Worm (Caenorhabditis elegans) whole organism, L4 larva: ENCODE measurements around the gene F14E5.2.

Experiments
- D1046.2 ChIP-seq: fragments of 200-800 bp; sonication (Bioruptor generic); IDR thresholded peaks from 2 replicates; pipeline ENCODE4 v1.3.6; 2022; ENCODE audit warnings: missing genetic modification characterization, missing compliant biosample characterization
- F37D6.2 ChIP-seq: sonication (generic microtip); optimal IDR thresholded peaks from 2 replicates; lab custom pipeline; 2016; ENCODE audit warnings: mild to moderate bottlenecking, missing genetic modification characterization, missing compliant biosample characterization
- F44E2.7 ChIP-seq: fragments of 200-800 bp; sonication (Bioruptor generic); IDR thresholded peaks from 2 replicates; pipeline ENCODE4 v2.1.2; 2022; ENCODE audit warnings: missing genetic modification characterization, missing compliant biosample characterization
- F49E8.2 ChIP-seq: sonication (generic microtip); optimal IDR thresholded peaks from 2 replicates; lab custom pipeline; 2016; ENCODE audit warnings: missing compliant biosample characterization, mild to moderate bottlenecking, missing genetic modification characterization, borderline replicate concordance
- T26A8.4 ChIP-seq: fragments of 200-800 bp; sonication (Bioruptor generic); IDR thresholded peaks from 2 replicates; pipeline ENCODE4 v1.3.6; 2022; ENCODE audit warnings: missing genetic modification characterization, missing compliant biosample characterization
- Y48G9A.11 ChIP-seq: fragments of 200-800 bp; sonication (Bioruptor generic); IDR thresholded peaks from 2 replicates; pipeline ENCODE4 v1.3.6; 2022; ENCODE audit warnings: missing genetic modification reagents, missing genetic modification characterization, missing compliant biosample characterization
- arid-1 ChIP-seq: fragments of 200-800 bp; sonication (Bioruptor generic); conservative IDR thresholded peaks from 2 replicates; pipeline ENCODE4 v1.3.6; 2022; ENCODE audit warnings: missing genetic modification reagents, missing genetic modification characterization, missing compliant biosample characterization
- attf-4 ChIP-seq: sonication (generic microtip); optimal IDR thresholded peaks from 3 replicates; lab custom pipeline; 2017; ENCODE audit warnings: missing biosample characterization, missing genetic modification characterization
- ceh-28 ChIP-seq: fragments of 150-350 bp; optimal IDR thresholded peaks from 2 replicates; lab custom pipeline; 2014; ENCODE audit warnings: missing biosample characterization, missing genetic modification reagents, missing genetic modification characterization
- ceh-44 ChIP-seq: fragments of 200-800 bp; sonication (Bioruptor generic); IDR thresholded peaks from 2 replicates; pipeline ENCODE4 v1.3.6; 2022; ENCODE audit warnings: missing genetic modification reagents, missing genetic modification characterization, missing compliant biosample characterization
- ces-1 ChIP-seq: fragments of 150-350 bp; sonication (generic microtip); optimal IDR thresholded peaks from 4 replicates; lab custom pipeline; 2014; ENCODE audit warnings: missing biosample characterization, missing genetic modification reagents, missing genetic modification characterization
- cey-2 ChIP-seq: sonication (generic microtip); optimal IDR thresholded peaks from 3 replicates; lab custom pipeline; 2017; ENCODE audit warnings: missing genetic modification characterization, mild to moderate bottlenecking, missing compliant biosample characterization, antibody characterized with exemption, borderline replicate concordance; ENCODE audit not compliant: insufficient read depth
- ctbp-1 ChIP-seq: fragments of 200-800 bp; sonication (Bioruptor generic); IDR thresholded peaks from 2 replicates; pipeline ENCODE4 v1.3.6; 2022; ENCODE audit warnings: missing genetic modification reagents, missing genetic modification characterization, missing compliant biosample characterization
- daf-12 ChIP-seq: fragments of 150-350 bp; optimal IDR thresholded peaks from 2 replicates; lab custom pipeline; 2014; ENCODE audit warnings: missing biosample characterization, missing genetic modification reagents, missing genetic modification characterization
- daf-19 ChIP-seq: fragments of 200-800 bp; sonication (Bioruptor generic); conservative IDR thresholded peaks from 2 replicates; pipeline ENCODE4 v1.3.6; 2022; ENCODE audit warnings: missing genetic modification characterization, missing compliant biosample characterization
- dmd-6 ChIP-seq: fragments of 200-800 bp; sonication (Bioruptor generic); IDR thresholded peaks from 2 replicates; pipeline ENCODE4 v1.3.6; 2022; ENCODE audit warnings: missing genetic modification reagents, missing genetic modification characterization, missing compliant biosample characterization
- dmd-8 ChIP-seq: fragments of 200-800 bp; sonication (Bioruptor generic); IDR thresholded peaks from 2 replicates; pipeline ENCODE4 v1.3.6; 2022; ENCODE audit warnings: missing genetic modification characterization, missing compliant biosample characterization
- dpl-1 ChIP-seq: fragments of 150-350 bp; optimal IDR thresholded peaks from 2 replicates; lab custom pipeline; 2014; ENCODE audit warnings: missing biosample characterization, missing genetic modification reagents, missing genetic modification characterization
- duxl-1 ChIP-seq: sonication (generic microtip); optimal IDR thresholded peaks from 2 replicates; lab custom pipeline; 2016; ENCODE audit warnings: mild to moderate bottlenecking, missing genetic modification characterization, moderate library complexity, missing compliant biosample characterization; ENCODE audit not compliant: poor library complexity
- hlh-30 ChIP-seq: sonication (generic microtip); optimal IDR thresholded peaks from 2 replicates; lab custom pipeline; 2017; ENCODE audit warnings: antibody characterized with exemption, mild to moderate bottlenecking, missing genetic modification characterization, missing compliant biosample characterization; ENCODE audit not compliant: insufficient read depth
- lin-1 ChIP-seq: fragments of 200-800 bp; sonication (Bioruptor generic); IDR thresholded peaks from 2 replicates; pipeline ENCODE4 v1.3.6; 2022; ENCODE audit warnings: missing genetic modification reagents, missing genetic modification characterization, missing compliant biosample characterization
- lin-29 ChIP-seq: fragments of 200-800 bp; sonication (Bioruptor generic); IDR thresholded peaks from 2 replicates; pipeline ENCODE4 v1.3.6; 2022; ENCODE audit warnings: missing genetic modification reagents, missing genetic modification characterization, missing compliant biosample characterization
- lin-39 ChIP-seq: fragments of 150-350 bp; optimal IDR thresholded peaks from 2 replicates; lab custom pipeline; 2014; ENCODE audit warnings: missing biosample characterization, missing genetic modification reagents, missing genetic modification characterization
- lsy-2 ChIP-seq, 2 experiments: fragments of 150-350 bp in 1 of 2; sonication (generic microtip) in 1 of 2; optimal IDR thresholded peaks; 2 replicates each; lab custom pipeline; 2014 to 2017; ENCODE audit warnings: missing biosample characterization in 2 of 2, missing genetic modification characterization in 2 of 2
- madf-9 ChIP-seq: fragments of 200-800 bp; sonication (Bioruptor generic); conservative IDR thresholded peaks from 2 replicates; pipeline ENCODE4 v1.3.6; 2022; ENCODE audit warnings: missing genetic modification reagents, missing genetic modification characterization, missing compliant biosample characterization
- mdt-29 ChIP-seq: fragments of 200-800 bp; sonication (Bioruptor generic); IDR thresholded peaks from 2 replicates; pipeline ENCODE4 v1.3.6; 2022; ENCODE audit warnings: missing genetic modification reagents, missing genetic modification characterization, missing compliant biosample characterization
- mes-2 ChIP-seq: sonication (generic microtip); optimal IDR thresholded peaks from 2 replicates; lab custom pipeline; 2016; ENCODE audit warnings: missing genotype, mild to moderate bottlenecking, missing genetic modification characterization, missing compliant biosample characterization; ENCODE audit not compliant: poor library complexity, severe bottlenecking
- mxl-2 ChIP-seq: fragments of 200-800 bp; sonication (Bioruptor generic); conservative IDR thresholded peaks from 2 replicates; pipeline ENCODE4 v1.3.6; 2022; ENCODE audit warnings: missing genetic modification reagents, missing genetic modification characterization, missing compliant biosample characterization
- mxl-3 ChIP-seq: fragments of 200-800 bp; sonication (Bioruptor generic); optimal IDR thresholded peaks from 2 replicates; lab custom pipeline; 2018; ENCODE audit warnings: mild to moderate bottlenecking, missing genetic modification characterization, missing compliant biosample characterization
- nhr-11 ChIP-seq: fragments of 150-350 bp; optimal IDR thresholded peaks from 2 replicates; lab custom pipeline; 2014; ENCODE audit warnings: missing biosample characterization, missing genetic modification characterization
- nhr-111 ChIP-seq: fragments of 200-800 bp; sonication (Bioruptor generic); optimal IDR thresholded peaks from 2 replicates; lab custom pipeline; 2018; ENCODE audit warnings: mild to moderate bottlenecking, missing genetic modification characterization, missing compliant biosample characterization
- nhr-237 ChIP-seq: sonication (generic microtip); optimal IDR thresholded peaks from 2 replicates; lab custom pipeline; 2017; ENCODE audit warnings: missing biosample characterization, missing genetic modification characterization
- nhr-25 ChIP-seq: sonication (generic microtip); optimal IDR thresholded peaks from 2 replicates; lab custom pipeline; 2017; ENCODE audit warnings: missing genetic modification characterization, mild to moderate bottlenecking, missing compliant biosample characterization, antibody characterized with exemption, moderate library complexity, borderline replicate concordance; ENCODE audit not compliant: insufficient read depth
- nhr-28 ChIP-seq: fragments of 150-350 bp; optimal IDR thresholded peaks from 2 replicates; lab custom pipeline; 2014; ENCODE audit warnings: missing biosample characterization, missing genetic modification characterization
- nhr-77 ChIP-seq: fragments of 150-350 bp; optimal IDR thresholded peaks from 2 replicates; lab custom pipeline; 2014; ENCODE audit warnings: missing biosample characterization, missing genetic modification characterization
- pha-4 ChIP-seq, 2 experiments: fragments of 150-350 bp in 1 of 2; fragments of 200-800 bp in 1 of 2; sonication (Bioruptor generic) in 1 of 2; IDR thresholded peaks in 1 of 2; optimal IDR thresholded peaks in 1 of 2; 2 replicates each; pipeline versions ENCODE4 v1.3.6 to Lab custom; 2014 to 2022; ENCODE audit warnings: missing genetic modification characterization in 2 of 2, missing genetic modification reagents in 2 of 2, missing biosample characterization in 1 of 2, missing compliant biosample characterization in 1 of 2
- rbr-2 ChIP-seq: sonication (generic microtip); optimal IDR thresholded peaks from 2 replicates; lab custom pipeline; 2016; ENCODE audit warnings: missing genotype, missing genetic modification characterization, missing compliant biosample characterization
- saeg-2 ChIP-seq: fragments of 200-800 bp; sonication (Bioruptor generic); IDR thresholded peaks from 2 replicates; pipeline ENCODE4 v1.3.6; 2022; ENCODE audit warnings: missing genetic modification reagents, missing genetic modification characterization, missing compliant biosample characterization
- spr-1 ChIP-seq: sonication (generic microtip); optimal IDR thresholded peaks from 2 replicates; lab custom pipeline; 2016; ENCODE audit warnings: mild to moderate bottlenecking, missing genetic modification characterization, missing compliant biosample characterization
- spr-3 ChIP-seq: fragments of 200-800 bp; sonication (Bioruptor generic); optimal IDR thresholded peaks from 2 replicates; lab custom pipeline; 2018; ENCODE audit warnings: mild to moderate bottlenecking, missing genetic modification characterization, missing compliant biosample characterization
- tag-97 ChIP-seq: fragments of 200-800 bp; sonication (Bioruptor generic); IDR thresholded peaks from 2 replicates; pipeline ENCODE4 v1.3.6; 2022; ENCODE audit warnings: missing genetic modification characterization, missing compliant biosample characterization
- tra-1 ChIP-seq: fragments of 200-800 bp; sonication (Bioruptor generic); IDR thresholded peaks from 2 replicates; pipeline ENCODE4 v1.3.6; 2022; ENCODE audit warnings: missing genetic modification reagents, missing genetic modification characterization, missing compliant biosample characterization
- unc-130 ChIP-seq: sonication (generic microtip); optimal IDR thresholded peaks from 2 replicates; lab custom pipeline; 2016; ENCODE audit warnings: missing genetic modification reagents, missing genetic modification characterization, missing compliant biosample characterization
- unc-39 ChIP-seq: sonication (generic microtip); optimal IDR thresholded peaks from 2 replicates; lab custom pipeline; 2017; ENCODE audit warnings: missing biosample characterization, missing genetic modification characterization
- unc-62 ChIP-seq, 3 experiments: fragments of 150-350 bp in 1 of 3; sonication (generic microtip); optimal IDR thresholded peaks in 2 of 3; peaks in 1 of 3; 1 replicate in 1 of 3; 2 replicates in 2 of 3; lab custom pipeline; 2014 to 2017; ENCODE audit warnings: missing biosample characterization in 3 of 3, missing genetic modification characterization in 3 of 3, missing genetic modification reagents in 3 of 3, missing genotype in 1 of 3
- vab-7 ChIP-seq: fragments of 200-800 bp; sonication (Bioruptor generic); IDR thresholded peaks from 2 replicates; pipeline ENCODE4 v1.3.6; 2022; ENCODE audit warnings: missing genetic modification reagents, missing genetic modification characterization, missing compliant biosample characterization
- zag-1 ChIP-seq: fragments of 150-350 bp; optimal IDR thresholded peaks from 2 replicates; lab custom pipeline; 2014; ENCODE audit warnings: missing biosample characterization, missing genetic modification characterization
- zfp-2 ChIP-seq: sonication (generic microtip); optimal IDR thresholded peaks from 2 replicates; lab custom pipeline; 2016; ENCODE audit warnings: mild to moderate bottlenecking, missing genetic modification characterization, missing compliant biosample characterization
- zip-2 ChIP-seq: fragments of 150-350 bp; optimal IDR thresholded peaks from 2 replicates; lab custom pipeline; 2014; ENCODE audit warnings: missing biosample characterization, missing genetic modification characterization
- ztf-7 ChIP-seq: fragments of 150-350 bp; optimal IDR thresholded peaks from 2 replicates; lab custom pipeline; 2014; ENCODE audit warnings: missing biosample characterization, missing genetic modification characterization

F14E5.2 gene

DNA sequence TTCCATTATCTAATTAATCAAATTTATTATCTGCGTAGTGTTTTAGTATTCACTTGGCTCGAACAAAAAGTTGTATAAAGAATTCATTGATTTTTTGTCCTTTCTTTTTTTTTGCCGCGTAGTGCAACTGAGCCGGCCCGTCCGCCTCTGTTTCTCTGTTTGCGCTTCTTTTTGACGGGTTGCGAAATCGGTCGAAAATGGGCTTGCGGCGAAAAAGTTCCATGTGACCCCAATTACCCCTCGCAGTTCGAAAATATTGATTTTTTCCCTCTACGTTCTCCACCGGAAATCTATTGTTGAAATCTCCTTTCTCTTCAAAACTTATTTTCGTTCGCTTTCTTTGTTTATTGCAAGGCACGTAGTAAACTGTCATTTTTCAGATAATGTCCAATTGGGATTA is 28.8 kb upstream of the F14E5.2 start, which contains the start of gene zyg-9 (continued):
- TF ChIP-seq nhr-111 (GFP tag; lab: Kevin White, UChicago) (no peak), F44E2.7 (GFP tag; lab: Robert Waterston, UW) (no peak), ctbp-1 (no peak), zfp-2 (tag; lab: Kevin White, UChicago) (no peak), mxl-3 (GFP tag; lab: Kevin White, UChicago) (no peak), nhr-28 (tag; lab: Kevin White, UChicago) (no peak), mxl-2 (no peak), unc-62 (GFP tag; optimal IDR thresholded peaks at IDR 0.05 in 1 of 2; lab: Kevin White, UChicago) (no peak), unc-62 (tag; optimal IDR thresholded peaks at IDR 0.05; lab: Kevin White, UChicago) (no peak), F37D6.2 (no peak), hlh-30 (tag; lab: Kevin White, UChicago) (peak; percentile 83), dpl-1 (GFP tag; lab: Kevin White, UChicago) (peak; percentile 5), mdt-29 (GFP tag; lab: Robert Waterston, UW) (no peak), unc-130 (no peak), mes-2 (tag; lab: Kevin White, UChicago) (peak; percentile 37), daf-19 (GFP tag; lab: Robert Waterston, UW) (no peak), arid-1 (GFP tag; lab: Robert Waterston, UW) (no peak), ceh-44 (no peak), Y48G9A.11 (GFP tag; lab: Robert Waterston, UW) (no peak), ces-1 (GFP tag; lab: Kevin White, UChicago) (no peak), F49E8.2 (tag; lab: Kevin White, UChicago) (no peak), saeg-2 (GFP tag; lab: Robert Waterston, UW) (no peak), nhr-237 (tag; lab: Kevin White, UChicago) (no peak), lin-29 (GFP tag; lab: Robert Waterston, UW) (no peak), zip-2 (tag; lab: Kevin White, UChicago) (no peak), nhr-11 (tag; lab: Kevin White, UChicago) (no peak), tra-1 (GFP tag; lab: Robert Waterston, UW) (no peak), lin-1 (GFP tag; lab: Robert Waterston, UW) (no peak), ztf-7 (tag; lab: Kevin White, UChicago) (no peak), attf-4 (no peak), dmd-6 (GFP tag; lab: Robert Waterston, UW) (no peak), T26A8.4 (no peak), nhr-25 (no peak), lin-39 (no peak), ceh-28 (tag; lab: Kevin White, UChicago) (peak; percentile 11), duxl-1 (no peak), unc-39 (tag; lab: Kevin White, UChicago) (no peak), tag-97 (GFP tag; lab: Robert Waterston, UW) (no peak), madf-9 (GFP tag; lab: Robert Waterston, UW) (no peak), vab-7 (GFP tag; lab: Robert Waterston, UW) (no peak), nhr-77 (tag; lab: Kevin White, UChicago) (no peak), spr-3 (no peak), zag-1 (tag; lab: Kevin White, UChicago) (no peak), spr-1 (tag; lab: Kevin White, UChicago) (no peak), cey-2 (tag; lab: Kevin White, UChicago) (no peak), daf-12 (no peak), lsy-2 (tag; optimal IDR thresholded peaks at IDR 0.05; lab: Kevin White, UChicago) (peak in 1 of 2 experiments; percentile 60), dmd-8 (GFP tag; lab: Robert Waterston, UW) (no peak), D1046.2 (no peak), pha-4 (GFP tag; IDR thresholded peaks at IDR 0.05; lab: Robert Waterston, UW) (no peak), pha-4 (tag; optimal IDR thresholded peaks at IDR 0.05; lab: Kevin White, UChicago) (no peak), rbr-2 (tag; lab: Kevin White, UChicago) (no peak)
